Fruit fly (Drosophila melanogaster): ENCODE results near the gene NimB1.

DNA sequence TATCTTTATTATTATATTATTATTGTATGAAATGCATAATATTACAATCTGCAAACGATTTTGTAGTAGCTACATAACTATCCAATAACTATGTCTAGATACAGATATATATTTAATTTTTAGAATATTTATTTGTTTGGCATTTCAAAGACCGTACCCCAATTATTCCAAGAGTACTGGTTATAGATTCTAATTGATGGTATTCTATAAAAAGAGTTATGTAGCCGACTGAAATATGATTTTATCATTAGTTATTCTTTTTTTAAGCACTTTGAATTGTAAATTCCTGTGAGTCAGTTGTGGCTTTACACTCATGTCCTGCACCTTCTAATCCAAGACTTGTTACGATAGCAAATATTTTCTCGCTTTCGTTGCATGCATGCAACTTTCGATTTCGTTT, 37.6 kb upstream of the NimB1 start:
- TF ChIP-seq psq (optimal IDR thresholded peaks at IDR 0.05), result no peak
- TF ChIP-seq h (optimal IDR thresholded peaks at IDR 0.05), result no peak
- no peak for TF ChIP-seq Myc (optimal IDR thresholded peaks at IDR 0.05)
- no peak for TF ChIP-seq Sin3A (optimal IDR thresholded peaks at IDR 0.05)
- no peak for TF ChIP-seq ttk (optimal IDR thresholded peaks at IDR 0.05)

Measured in Kc167 (cell line).